Fruit fly (Drosophila melanogaster): ENCODE data around the gene Whamy.

Whamy gene

DNA sequence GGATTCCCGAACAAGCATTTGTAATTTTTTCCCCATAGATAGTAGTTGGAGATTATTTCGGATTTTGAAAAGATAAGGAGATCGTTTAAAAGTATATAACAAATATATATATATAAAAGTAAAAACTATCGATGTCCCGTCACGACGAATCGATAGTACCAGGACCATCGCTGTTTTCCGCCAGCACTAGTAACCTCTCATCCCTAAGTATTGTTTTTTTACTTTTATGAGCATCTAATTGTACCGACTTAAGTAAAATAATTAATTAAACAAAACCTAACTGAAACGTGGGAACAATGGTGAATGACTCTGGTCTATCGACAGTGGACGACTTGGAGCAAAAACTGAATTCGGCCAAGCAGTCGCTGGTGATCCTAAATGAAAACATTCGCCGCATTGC lies 33.5 kb downstream of the Whamy start, which contains the start of gene Pnn (continued):
- TF ChIP-seq fd102C (GFP tag; optimal IDR thresholded peaks at IDR 0.05): no peak
- no peak for TF ChIP-seq exex (tag; optimal IDR thresholded peaks at IDR 0.05)
- TF ChIP-seq CG5245 (GFP tag; optimal IDR thresholded peaks at IDR 0.05): no peak
- TF ChIP-seq CG7357 (GFP tag; IDR thresholded peaks at IDR 0.05): no peak
- peak; percentile 84 for TF ChIP-seq BEAF-32 (GFP tag; optimal IDR thresholded peaks at IDR 0.05)
- TF ChIP-seq Dip3 (GFP tag; optimal IDR thresholded peaks at IDR 0.05): no peak
- no peak for TF ChIP-seq Ssrp (tag; optimal IDR thresholded peaks at IDR 0.05)
- no peak for TF ChIP-seq CG14050 (GFP tag; IDR thresholded peaks at IDR 0.05)
- no peak for TF ChIP-seq CG7372 (GFP tag; IDR thresholded peaks at IDR 0.05)
- no peak for TF ChIP-seq pnt (GFP tag; optimal IDR thresholded peaks at IDR 0.05)
- TF ChIP-seq schlank (tag; optimal IDR thresholded peaks at IDR 0.05): no peak
- TF ChIP-seq TFAM (GFP tag; optimal IDR thresholded peaks at IDR 0.05): no peak
- peak; percentile 88 for TF ChIP-seq CG34224 (GFP tag; IDR thresholded peaks at IDR 0.05; ENCODE audit: partially characterized antibody)
- TF ChIP-seq CG3847 (GFP tag; IDR thresholded peaks at IDR 0.05): no peak; the same call in 1 of the 2 replicates
- peak; percentile 42 for TF ChIP-seq CG2712 (tag; optimal IDR thresholded peaks at IDR 0.05)
- TF ChIP-seq D (optimal IDR thresholded peaks at IDR 0.05): no peak
- TF ChIP-seq D (GFP tag; optimal IDR thresholded peaks at IDR 0.05): peak; percentile 16
- no peak for TF ChIP-seq CG2202 (tag; optimal IDR thresholded peaks at IDR 0.05)
- peak; percentile 84 for TF ChIP-seq HLH4C (GFP tag; IDR thresholded peaks at IDR 0.05; ENCODE audit: partially characterized antibody)
- TF ChIP-seq CG12659 (GFP tag; optimal IDR thresholded peaks at IDR 0.05): peak; percentile 30
- no peak for TF ChIP-seq CG10321 (GFP tag; IDR thresholded peaks at IDR 0.05)
- no peak for TF ChIP-seq CG1529 (GFP tag; optimal IDR thresholded peaks at IDR 0.05)
- TF ChIP-seq yki (optimal IDR thresholded peaks at IDR 0.05): no peak
- TF ChIP-seq CG9797 (GFP tag; optimal IDR thresholded peaks at IDR 0.05): peak; percentile 17
- TF ChIP-seq danr (GFP tag; IDR thresholded peaks at IDR 0.05): no peak
- no peak for TF ChIP-seq seq (GFP tag; IDR thresholded peaks at IDR 0.05)
- TF ChIP-seq CkIIα-i1 (GFP tag; IDR thresholded peaks at IDR 0.05): no peak
- TF ChIP-seq CG18262 (tag; optimal IDR thresholded peaks at IDR 0.05): peak; percentile 17
- no peak for TF ChIP-seq CG6765 (GFP tag; optimal IDR thresholded peaks at IDR 0.05)
- TF ChIP-seq CG10654 (GFP tag; optimal IDR thresholded peaks at IDR 0.05): no peak
- no peak for TF ChIP-seq cas (GFP tag; IDR thresholded peaks at IDR 0.05)
- no peak for TF ChIP-seq CG17612 (GFP tag; IDR thresholded peaks at IDR 0.05)
- peak; percentile 88 for TF ChIP-seq CG6791 (GFP tag; IDR thresholded peaks at IDR 0.05; ENCODE audit: partially characterized antibody)
- TF ChIP-seq ase (GFP tag; IDR thresholded peaks at IDR 0.05): no peak
- no peak for TF ChIP-seq CG10462 (GFP tag; optimal IDR thresholded peaks at IDR 0.05)
- no peak for TF ChIP-seq zfh1 (GFP tag; IDR thresholded peaks at IDR 0.05)
- no peak for TF ChIP-seq Mes4 (GFP tag; optimal IDR thresholded peaks at IDR 0.05)
- TF ChIP-seq tna (GFP tag; IDR thresholded peaks at IDR 0.05; ENCODE audit: partially characterized antibody): peak; percentile 77
- no peak for TF ChIP-seq ems (GFP tag; optimal IDR thresholded peaks at IDR 0.05)
- no peak for TF ChIP-seq CG12104 (GFP tag; optimal IDR thresholded peaks at IDR 0.05)
- TF ChIP-seq chn (GFP tag; optimal IDR thresholded peaks at IDR 0.05): no peak
- TF ChIP-seq CG14441 (GFP tag; IDR thresholded peaks at IDR 0.05): no peak
- TF ChIP-seq Hr39 (optimal IDR thresholded peaks at IDR 0.05): no peak
- no peak for TF ChIP-seq mam (GFP tag; optimal IDR thresholded peaks at IDR 0.05)
- no peak for TF ChIP-seq crol (GFP tag; IDR thresholded peaks at IDR 0.05)
- peak; percentile 87 for TF ChIP-seq hbn (GFP tag; IDR thresholded peaks at IDR 0.05; ENCODE audit: partially characterized antibody)
- TF ChIP-seq kah (GFP tag; optimal IDR thresholded peaks at IDR 0.05): no peak
- TF ChIP-seq ato (GFP tag; IDR thresholded peaks at IDR 0.05; ENCODE audit: partially characterized antibody): peak; percentile 81; the same call in 1 of the 2 replicates
- TF ChIP-seq phol (tag; optimal IDR thresholded peaks at IDR 0.05): peak; percentile 21
- no peak for TF ChIP-seq Myb (GFP tag; optimal IDR thresholded peaks at IDR 0.05)
- TF ChIP-seq CG4820 (GFP tag; optimal IDR thresholded peaks at IDR 0.05): no peak
- no peak for TF ChIP-seq Fer3 (tag; optimal IDR thresholded peaks at IDR 0.05)
- peak; percentile 29; the same call in 1 of the 2 replicates for TF ChIP-seq E2f2 (GFP tag; IDR thresholded peaks at IDR 0.05)

All from whole organism, embryonic.